Fruit fly (Drosophila melanogaster) whole organism, prepupa: Measurements from ENCODE around the gene Kul.

Source experiments
- Blimp-1 ChIP-seq: fragments of 200-800 bp; sonication (Bioruptor generic); optimal IDR thresholded peaks from 3 replicates; lab custom pipeline; 2017; ENCODE audit warnings: missing biosample characterization, missing genetic modification characterization, mild to moderate bottlenecking, moderate library complexity, missing genetic modification reagents
- CG10631 ChIP-seq: fragments of 200-800 bp; sonication (Bioruptor generic); optimal IDR thresholded peaks from 2 replicates; lab custom pipeline; 2016; ENCODE audit warnings: missing biosample characterization, missing genetic modification characterization
- CG11294 ChIP-seq: fragments of 200-800 bp; sonication (Bioruptor generic); IDR thresholded peaks from 2 replicates; pipeline ENCODE4 v1.3.6; 2022; ENCODE audit warnings: missing biosample characterization, missing genetic modification characterization
- CG11762 ChIP-seq: fragments of 200-800 bp; sonication (Bioruptor generic); optimal IDR thresholded peaks from 3 replicates; lab custom pipeline; 2016; ENCODE audit warnings: missing biosample characterization, missing genetic modification characterization; ENCODE audit not compliant: insufficient read depth
- CG11902 ChIP-seq: fragments of 200-800 bp; sonication (Bioruptor generic); optimal IDR thresholded peaks from 3 replicates; lab custom pipeline; 2016; ENCODE audit warnings: missing biosample characterization, missing genetic modification characterization
- CG15336 ChIP-seq: fragments of 200-800 bp; sonication (Bioruptor generic); IDR thresholded peaks from 2 replicates; pipeline ENCODE4 v1.3.6; 2022; ENCODE audit warnings: missing biosample characterization, missing genetic modification characterization
- CG1621 ChIP-seq: fragments of 200-800 bp; sonication (Bioruptor generic); optimal IDR thresholded peaks from 3 replicates; lab custom pipeline; 2018; ENCODE audit warnings: missing biosample characterization, mild to moderate bottlenecking, missing genetic modification characterization
- CG3032 ChIP-seq: fragments of 200-800 bp; optimal IDR thresholded peaks from 2 replicates; lab custom pipeline; 2019; ENCODE audit warnings: missing biosample characterization, mild to moderate bottlenecking, missing genetic modification characterization, moderate library complexity
- CG32006 ChIP-seq: fragments of 200-800 bp; sonication (Bioruptor generic); optimal IDR thresholded peaks from 3 replicates; lab custom pipeline; 2017; ENCODE audit warnings: missing biosample characterization, mild to moderate bottlenecking, missing genetic modification characterization
- CG34406 ChIP-seq: fragments of 200-800 bp; sonication (Bioruptor generic); optimal IDR thresholded peaks from 3 replicates; lab custom pipeline; 2016; ENCODE audit warnings: missing biosample characterization, missing genetic modification characterization
- CG3919 ChIP-seq: fragments of 200-800 bp; sonication (Bioruptor generic); optimal IDR thresholded peaks from 3 replicates; lab custom pipeline; 2016; ENCODE audit warnings: missing biosample characterization, missing genetic modification characterization
- CG4318 ChIP-seq: fragments of 200-800 bp; sonication (Bioruptor generic); optimal IDR thresholded peaks from 3 replicates; lab custom pipeline; 2017; ENCODE audit warnings: missing biosample characterization, mild to moderate bottlenecking, missing genetic modification characterization
- CG6276 ChIP-seq: fragments of 200-800 bp; sonication (Bioruptor generic); optimal IDR thresholded peaks from 2 replicates; lab custom pipeline; 2017; ENCODE audit warnings: missing biosample characterization, mild to moderate bottlenecking, missing genetic modification characterization
- CG6792 ChIP-seq: fragments of 200-800 bp; sonication (Bioruptor generic); optimal IDR thresholded peaks from 3 replicates; lab custom pipeline; 2016; ENCODE audit warnings: missing biosample characterization, missing genetic modification characterization
- CG6854 ChIP-seq: fragments of 200-800 bp; sonication (Bioruptor generic); optimal IDR thresholded peaks from 2 replicates; lab custom pipeline; 2017; ENCODE audit warnings: missing biosample characterization, mild to moderate bottlenecking, missing genetic modification characterization
- CG7368 ChIP-seq: fragments of 200-800 bp; sonication (Bioruptor generic); optimal IDR thresholded peaks from 3 replicates; lab custom pipeline; 2016; ENCODE audit warnings: missing biosample characterization, missing genetic modification characterization
- CG8119 ChIP-seq: fragments of 200-800 bp; sonication (Bioruptor generic); IDR thresholded peaks from 3 replicates; pipeline ENCODE4 v1.3.6; 2022; ENCODE audit warnings: missing biosample characterization, missing genetic modification characterization
- CG8319 ChIP-seq: fragments of 200-800 bp; sonication (Bioruptor generic); optimal IDR thresholded peaks from 3 replicates; lab custom pipeline; 2016; ENCODE audit warnings: missing biosample characterization, missing genetic modification characterization
- CG8632 ChIP-seq: fragments of 200-800 bp; sonication (Bioruptor generic); optimal IDR thresholded peaks from 3 replicates; lab custom pipeline; 2016; ENCODE audit warnings: missing biosample characterization, missing genetic modification characterization
- CG9139 ChIP-seq: fragments of 200-800 bp; sonication (Bioruptor generic); optimal IDR thresholded peaks from 3 replicates; lab custom pipeline; 2017; ENCODE audit warnings: missing biosample characterization, mild to moderate bottlenecking, missing genetic modification characterization
- Eip93F ChIP-seq: fragments of 200-800 bp; sonication (Bioruptor generic); optimal IDR thresholded peaks from 2 replicates; lab custom pipeline; 2016; ENCODE audit warnings: missing biosample characterization, mild to moderate bottlenecking, missing genetic modification characterization
- Ets21C ChIP-seq: fragments of 200-800 bp; sonication (Bioruptor generic); optimal IDR thresholded peaks from 3 replicates; lab custom pipeline; 2016; ENCODE audit warnings: missing biosample characterization, missing genetic modification characterization
- Hr38 ChIP-seq: sonication (Bioruptor generic); optimal IDR thresholded peaks from 2 replicates; lab custom pipeline; 2016; ENCODE audit warnings: missing biosample characterization, missing genetic modification characterization
- Hr39 ChIP-seq: fragments of 200-800 bp; sonication (Bioruptor generic); optimal IDR thresholded peaks from 2 replicates; lab custom pipeline; 2016; ENCODE audit warnings: missing biosample characterization, missing genetic modification characterization
- Lpt ChIP-seq: fragments of 200-800 bp; sonication (Bioruptor generic); optimal IDR thresholded peaks from 3 replicates; lab custom pipeline; 2016; ENCODE audit warnings: missing biosample characterization, missing genetic modification characterization
- OdsH ChIP-seq: fragments of 200-800 bp; sonication (Bioruptor generic); optimal IDR thresholded peaks from 3 replicates; lab custom pipeline; 2016; ENCODE audit warnings: missing biosample characterization, missing genetic modification characterization
- Smox ChIP-seq: fragments of 200-800 bp; sonication (Bioruptor generic); optimal IDR thresholded peaks from 3 replicates; lab custom pipeline; 2016; ENCODE audit warnings: missing biosample characterization, missing genetic modification characterization
- Sox102F ChIP-seq: fragments of 200-800 bp; sonication (Bioruptor generic); optimal IDR thresholded peaks from 2 replicates; lab custom pipeline; 2016; ENCODE audit warnings: missing biosample characterization, mild to moderate bottlenecking, missing genetic modification characterization
- Sox14 ChIP-seq: fragments of 200-800 bp; sonication (Bioruptor generic); optimal IDR thresholded peaks from 3 replicates; lab custom pipeline; 2016; ENCODE audit warnings: missing biosample characterization, missing genetic modification characterization
- Sox15 ChIP-seq: fragments of 200-800 bp; sonication (Bioruptor generic); optimal IDR thresholded peaks from 3 replicates; lab custom pipeline; 2016; ENCODE audit warnings: missing biosample characterization, missing genetic modification characterization
- achi ChIP-seq: fragments of 200-800 bp; sonication (Bioruptor generic); optimal IDR thresholded peaks from 3 replicates; lab custom pipeline; 2016; ENCODE audit warnings: missing biosample characterization, missing genetic modification characterization
- acj6 ChIP-seq: fragments of 200-800 bp; sonication (Bioruptor generic); optimal IDR thresholded peaks from 3 replicates; lab custom pipeline; 2016; ENCODE audit warnings: missing biosample characterization, missing genetic modification characterization
- cyc ChIP-seq: fragments of 200-800 bp; sonication (Bioruptor generic); optimal IDR thresholded peaks from 3 replicates; lab custom pipeline; 2016; ENCODE audit warnings: missing biosample characterization, missing genetic modification characterization
- dac ChIP-seq: fragments of 200-800 bp; sonication (Bioruptor generic); optimal IDR thresholded peaks from 2 replicates; lab custom pipeline; 2017; ENCODE audit warnings: missing biosample characterization, mild to moderate bottlenecking, missing genetic modification characterization
- dsx ChIP-seq: fragments of 200-800 bp; optimal IDR thresholded peaks from 3 replicates; lab custom pipeline; 2019; ENCODE audit warnings: missing biosample characterization, mild to moderate bottlenecking, missing genetic modification characterization, moderate library complexity; ENCODE audit not compliant: poor library complexity, severe bottlenecking
- eg ChIP-seq: fragments of 200-800 bp; sonication (Bioruptor generic); IDR thresholded peaks from 3 replicates; pipeline ENCODE4 v1.3.6; 2022; ENCODE audit warnings: missing biosample characterization, missing genetic modification characterization
- esn ChIP-seq: fragments of 200-800 bp; sonication (Bioruptor generic); optimal IDR thresholded peaks from 2 replicates; lab custom pipeline; 2016; ENCODE audit warnings: missing biosample characterization, mild to moderate bottlenecking, missing genetic modification characterization, moderate library complexity
- fd59A ChIP-seq: fragments of 200-800 bp; sonication (Bioruptor generic); optimal IDR thresholded peaks from 2 replicates; lab custom pipeline; 2017; ENCODE audit warnings: missing biosample characterization, mild to moderate bottlenecking, missing genetic modification characterization, missing genetic modification reagents
- fd85E ChIP-seq: fragments of 200-800 bp; sonication (Bioruptor generic); optimal IDR thresholded peaks from 3 replicates; lab custom pipeline; 2016; ENCODE audit warnings: missing biosample characterization, missing genetic modification characterization
- fkh ChIP-seq: fragments of 200-800 bp; sonication (Bioruptor generic); optimal IDR thresholded peaks from 3 replicates; lab custom pipeline; 2017; ENCODE audit warnings: missing biosample characterization, mild to moderate bottlenecking, missing genetic modification characterization, moderate library complexity
- lz ChIP-seq: fragments of 200-800 bp; sonication (Bioruptor generic); optimal IDR thresholded peaks from 3 replicates; lab custom pipeline; 2016; ENCODE audit warnings: missing biosample characterization, missing genetic modification characterization
- net ChIP-seq: fragments of 200-800 bp; sonication (Bioruptor generic); optimal IDR thresholded peaks from 3 replicates; lab custom pipeline; 2016; ENCODE audit warnings: missing biosample characterization, missing genetic modification characterization
- pdm3 ChIP-seq: fragments of 200-800 bp; sonication (Bioruptor generic); optimal IDR thresholded peaks from 3 replicates; lab custom pipeline; 2016; ENCODE audit warnings: missing biosample characterization, missing genetic modification characterization
- salr ChIP-seq, 2 experiments: fragments of 200-800 bp; sonication (Bioruptor generic); optimal IDR thresholded peaks; 3 replicates each; lab custom pipeline; 2016 to 2018; ENCODE audit warnings: missing biosample characterization in 2 of 2, missing genetic modification characterization in 2 of 2, mild to moderate bottlenecking in 1 of 2
- spab ChIP-seq: fragments of 200-800 bp; sonication (Bioruptor generic); optimal IDR thresholded peaks from 2 replicates; lab custom pipeline; 2017; ENCODE audit warnings: missing biosample characterization, mild to moderate bottlenecking, missing genetic modification characterization, missing genetic modification reagents
- ss ChIP-seq, 2 experiments: fragments of 200-800 bp; sonication (Bioruptor generic); optimal IDR thresholded peaks; 2 replicates in 1 of 2; 3 replicates in 1 of 2; lab custom pipeline; 2017 to 2018; ENCODE audit warnings: mild to moderate bottlenecking in 2 of 2, missing biosample characterization in 2 of 2, missing genetic modification characterization in 2 of 2, moderate library complexity in 1 of 2
- svp ChIP-seq: fragments of 200-800 bp; sonication (Bioruptor generic); peaks from one replicate; lab custom pipeline; 2016; ENCODE audit warnings: missing biosample characterization, missing genetic modification characterization
- topi ChIP-seq: fragments of 200-800 bp; sonication (Bioruptor generic); optimal IDR thresholded peaks from 3 replicates; lab custom pipeline; 2016; ENCODE audit warnings: missing biosample characterization, missing genetic modification characterization
- vri ChIP-seq: fragments of 200-800 bp; sonication (Bioruptor generic); optimal IDR thresholded peaks from 3 replicates; lab custom pipeline; 2016; ENCODE audit warnings: missing biosample characterization, mild to moderate bottlenecking, missing genetic modification characterization

Gene Kul

DNA sequence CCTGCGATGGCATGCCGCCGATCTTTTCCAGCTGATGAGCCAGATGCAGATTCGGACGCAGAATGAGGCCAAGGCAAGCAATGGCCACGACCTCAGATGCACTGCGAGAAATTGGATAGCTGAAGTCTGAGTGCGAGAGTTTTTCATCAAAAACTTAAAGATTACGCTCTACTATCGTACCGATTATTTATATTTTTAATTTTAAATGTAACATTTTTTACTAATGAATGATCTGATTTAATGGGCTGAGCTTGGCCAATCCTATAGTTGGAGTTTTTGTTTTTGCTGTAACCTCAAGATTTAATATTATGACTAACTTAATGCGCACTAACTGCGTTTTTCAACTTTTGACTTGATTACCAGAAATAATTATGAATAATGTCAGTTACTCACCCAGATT, 36.7 kb downstream of the Kul start (continued):
- TF ChIP-seq acj6 (peak; percentile 52), CG3919 (GFP tag; lab: Kevin White, UChicago) (peak; percentile 65), CG4318 (GFP tag; lab: Kevin White, UChicago) (peak; percentile 21), dsx (no peak), pdm3 (GFP tag; lab: Kevin White, UChicago) (peak; percentile 38), spab (GFP tag; lab: Kevin White, UChicago) (peak; percentile 29), achi (GFP tag; lab: Kevin White, UChicago) (peak; percentile 50)

DNA sequence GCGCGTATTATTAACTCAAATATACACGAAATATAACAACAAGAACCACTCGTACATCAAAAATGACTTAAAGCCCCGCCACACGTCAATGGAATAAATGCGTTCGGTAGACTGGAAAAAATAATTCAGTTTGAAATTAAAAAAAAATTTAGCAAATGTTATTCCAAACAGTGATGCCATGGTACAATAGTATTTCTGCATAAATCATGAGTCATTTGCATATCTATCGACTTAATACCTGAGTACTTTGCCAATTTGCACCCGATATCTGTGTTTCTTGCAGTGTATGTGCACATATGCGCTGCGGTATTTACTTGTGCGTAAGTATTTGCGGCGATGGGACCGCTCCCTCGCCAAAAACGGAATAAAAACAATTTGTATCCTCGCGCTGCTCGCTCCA, 37.5 kb downstream of the Kul start:
- TF ChIP-seq Blimp-1 (GFP tag; lab: Kevin White, UChicago) (peak; percentile 92), svp (GFP tag; lab: Kevin White, UChicago) (peak; percentile 98), CG10631 (GFP tag; lab: Kevin White, UChicago) (peak; percentile 89), CG7368 (GFP tag; lab: Kevin White, UChicago) (peak; percentile 93), esn (peak; percentile 99), CG8632 (GFP tag; lab: Kevin White, UChicago) (peak; percentile 93), CG9139 (GFP tag; lab: Kevin White, UChicago) (peak; percentile 53), Ets21C (GFP tag; lab: Kevin White, UChicago) (peak; percentile 98), CG3919 (GFP tag; lab: Kevin White, UChicago) (peak; percentile 97), Sox15 (GFP tag; lab: Kevin White, UChicago) (peak; percentile 96), CG8119 (GFP tag; lab: Robert Waterston, UW) (peak; percentile 72; the same call in 2 of the 3 replicates), Eip93F (peak; percentile 96), Sox14 (GFP tag; lab: Kevin White, UChicago) (peak; percentile 97), dac (GFP tag; lab: Kevin White, UChicago) (no peak), CG3032 (tag; lab: Kevin White, UChicago) (peak; percentile 76), CG15336 (GFP tag; lab: Robert Waterston, UW) (peak; percentile 77), cyc (GFP tag; lab: Kevin White, UChicago) (peak; percentile 99), salr (GFP tag; optimal IDR thresholded peaks at IDR 0.05; lab: Kevin White, UChicago) (peak; percentile 61 to 65), achi (GFP tag; lab: Kevin White, UChicago) (peak; percentile 90), OdsH (peak; percentile 94), CG34406 (GFP tag; lab: Kevin White, UChicago) (peak; percentile 94), CG11294 (GFP tag; lab: Robert Waterston, UW) (peak; percentile 65; the same call in 1 of the 2 replicates), fkh (GFP tag; lab: Kevin White, UChicago) (no peak), Lpt (peak; percentile 67), CG6854 (GFP tag; lab: Kevin White, UChicago) (peak; percentile 96), lz (GFP tag; lab: Kevin White, UChicago) (peak; percentile 98), topi (peak; percentile 99), CG1621 (tag; lab: Kevin White, UChicago) (peak; percentile 72), Sox102F (GFP tag; lab: Kevin White, UChicago) (peak; percentile 99), eg (GFP tag; lab: Robert Waterston, UW) (peak; percentile 83), ss (GFP tag; optimal IDR thresholded peaks at IDR 0.05; lab: Kevin White, UChicago) (peak; percentile 39 to 73), CG6792 (GFP tag; lab: Kevin White, UChicago) (peak; percentile 95), vri (GFP tag; lab: Kevin White, UChicago) (peak; percentile 96), Hr38 (GFP tag; lab: Kevin White, UChicago) (no peak), acj6 (peak; percentile 96), CG6276 (peak; percentile 48), pdm3 (GFP tag; lab: Kevin White, UChicago) (peak; percentile 94), fd85E (GFP tag; lab: Kevin White, UChicago) (peak; percentile 83), CG11902 (GFP tag; lab: Kevin White, UChicago) (peak; percentile 97), Smox (peak; percentile 98), fd59A (GFP tag; lab: Kevin White, UChicago) (peak; percentile 60), Hr39 (GFP tag; lab: Kevin White, UChicago) (peak; percentile 99), net (GFP tag; lab: Kevin White, UChicago) (peak; percentile 86), CG32006 (peak; percentile 70), CG11762 (GFP tag; lab: Kevin White, UChicago) (peak; percentile 90), CG8319 (GFP tag; lab: Kevin White, UChicago) (peak; percentile 95)
